ENCODE assay signal across 6 worm cellular contexts in the genomic region with DNA sequence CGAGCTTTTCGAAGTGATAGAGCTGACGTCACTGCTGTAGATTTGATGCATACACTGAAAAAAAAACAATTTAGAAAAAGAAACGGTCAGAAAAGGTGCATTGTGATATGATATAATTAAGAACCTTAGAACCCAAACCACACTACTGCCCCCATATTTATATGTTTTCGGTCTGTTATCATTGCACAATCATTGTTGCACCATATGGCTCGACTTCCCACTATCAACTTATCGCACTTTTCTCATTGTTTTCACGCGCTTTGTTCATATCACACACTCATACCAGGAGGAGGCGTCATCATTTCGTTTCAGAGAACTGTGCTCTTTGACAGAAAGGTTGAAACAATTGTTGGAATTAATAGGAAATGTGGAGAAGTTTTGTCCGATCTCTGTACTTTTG.
TF ChIP-seq lines count a peak whose summit lies in the region.

No protein-coding gene starts in this region.

TF ChIP-seq in whole organism, L1 larva, 84 proteins besides CTCF, POLR2A, EP300 and RAD21 (continues in another document):
- TF ChIP-seq lin-14 (GFP tag; optimal IDR thresholded peaks at IDR 0.05; lab: Kevin White, UChicago) (peak; percentile 9), ces-1 (GFP tag; optimal IDR thresholded peaks at IDR 0.05; lab: Kevin White, UChicago) (no peak), unc-86 (tag; optimal IDR thresholded peaks at IDR 0.05; lab: Kevin White, UChicago) (no peak), lin-35 (GFP tag; optimal IDR thresholded peaks at IDR 0.05; lab: Kevin White, UChicago) (peak in 1 of 2 experiments; percentile 53), nhr-90 (tag; optimal IDR thresholded peaks at IDR 0.05; lab: Kevin White, UChicago; ENCODE audit: poor library complexity) (peak; percentile 25), ztf-11 (tag; optimal IDR thresholded peaks at IDR 0.05; lab: Kevin White, UChicago) (no peak), lin-15B (tag; optimal IDR thresholded peaks at IDR 0.05; lab: Kevin White, UChicago) (no peak), nhr-20 (tag; optimal IDR thresholded peaks at IDR 0.05; lab: Kevin White, UChicago) (peak; percentile 10), pqm-1 (tag; optimal IDR thresholded peaks at IDR 0.05; lab: Kevin White, UChicago) (peak; percentile 22), fos-1 (tag; optimal IDR thresholded peaks at IDR 0.05; lab: Kevin White, UChicago) (no peak), zag-1 (tag; optimal IDR thresholded peaks at IDR 0.05; lab: Kevin White, UChicago) (no peak), elt-2 (tag; optimal IDR thresholded peaks at IDR 0.05; lab: Kevin White, UChicago) (peak; percentile 98), unc-30 (tag; optimal IDR thresholded peaks at IDR 0.05; lab: Kevin White, UChicago) (no peak), nhr-71 (tag; optimal IDR thresholded peaks at IDR 0.05; lab: Kevin White, UChicago) (peak; percentile 14)

TF ChIP-seq in whole organism, L2 larva, 48 proteins besides CTCF, POLR2A, EP300 and RAD21:
- TF ChIP-seq skn-1 (tag; optimal IDR thresholded peaks at IDR 0.05; lab: Kevin White, UChicago) (peak; percentile 77), nhr-129 (tag; optimal IDR thresholded peaks at IDR 0.05; lab: Kevin White, UChicago) (peak; percentile 99), F13H6.1 (tag; optimal IDR thresholded peaks at IDR 0.05; lab: Kevin White, UChicago) (peak; percentile 35), egl-27 (tag; optimal IDR thresholded peaks at IDR 0.05; lab: Kevin White, UChicago) (no peak), mdl-1 (tag; optimal IDR thresholded peaks at IDR 0.05; lab: Kevin White, UChicago) (no peak), gmeb-1 (tag; optimal IDR thresholded peaks at IDR 0.05; lab: Kevin White, UChicago) (peak; percentile 51), sma-9 (GFP tag; optimal IDR thresholded peaks at IDR 0.05; lab: Kevin White, UChicago) (peak; percentile 63), sma-9 (tag; optimal IDR thresholded peaks at IDR 0.05; lab: Kevin White, UChicago) (no peak), fos-1 (tag; optimal IDR thresholded peaks at IDR 0.05; lab: Kevin White, UChicago) (peak; percentile 98), crh-2 (tag; optimal IDR thresholded peaks at IDR 0.05; lab: Kevin White, UChicago) (peak; percentile 82), sma-3 (GFP tag; optimal IDR thresholded peaks at IDR 0.05; lab: Kevin White, UChicago) (peak; percentile 15)

TF ChIP-seq in whole organism, L3 larva, 47 proteins besides CTCF, POLR2A, EP300 and RAD21:
- TF ChIP-seq jun-1 (tag; optimal IDR thresholded peaks at IDR 0.05; lab: Kevin White, UChicago), result peak; percentile 60
- peak; percentile 39 for TF ChIP-seq pha-4 (tag; optimal IDR thresholded peaks at IDR 0.05; lab: Kevin White, UChicago)
- TF ChIP-seq fos-1 (tag; optimal IDR thresholded peaks at IDR 0.05; lab: Kevin White, UChicago), result peak; percentile 14
- TF ChIP-seq pqm-1 (tag; optimal IDR thresholded peaks at IDR 0.05; lab: Kevin White, UChicago), result peak; percentile 99
- peak; percentile 38 for TF ChIP-seq skn-1 (tag; optimal IDR thresholded peaks at IDR 0.05; lab: Kevin White, UChicago)
- peak; percentile 100 for TF ChIP-seq elt-2 (tag; optimal IDR thresholded peaks at IDR 0.05; lab: Kevin White, UChicago)
- no peak for TF ChIP-seq ceh-16 (tag; optimal IDR thresholded peaks at IDR 0.05; lab: Kevin White, UChicago)
- no peak for TF ChIP-seq ceh-28 (tag; optimal IDR thresholded peaks at IDR 0.05; lab: Kevin White, UChicago)
- TF ChIP-seq ZK546.5 (tag; optimal IDR thresholded peaks at IDR 0.05; lab: Kevin White, UChicago), result no peak

TF ChIP-seq in whole organism, L4 larva, 104 proteins besides CTCF, POLR2A, EP300 and RAD21 (continues in another document):
- TF ChIP-seq pha-4 (GFP tag; IDR thresholded peaks at IDR 0.05; lab: Robert Waterston, UW) (no peak), pha-4 (tag; optimal IDR thresholded peaks at IDR 0.05; lab: Kevin White, UChicago) (no peak), unc-62 (GFP tag; optimal IDR thresholded peaks at IDR 0.05 in 1 of 2; lab: Kevin White, UChicago) (peak in 1 of 2 experiments; percentile 14), unc-62 (tag; optimal IDR thresholded peaks at IDR 0.05; lab: Kevin White, UChicago) (no peak), php-3 (GFP tag; IDR thresholded peaks at IDR 0.05; lab: Robert Waterston, UW) (peak; percentile 57), tra-1 (GFP tag; IDR thresholded peaks at IDR 0.05; lab: Robert Waterston, UW) (peak; percentile 68; the same call in 1 of the 2 replicates), aly-2 (tag; optimal IDR thresholded peaks at IDR 0.05; lab: Kevin White, UChicago) (no peak), daf-16 (GFP tag; optimal IDR thresholded peaks at IDR 0.05; lab: Kevin White, UChicago) (peak in 1 of 2 experiments; percentile 12), daf-16 (tag; optimal IDR thresholded peaks at IDR 0.05; lab: Kevin White, UChicago) (peak; percentile 97), zfp-2 (tag; optimal IDR thresholded peaks at IDR 0.05; lab: Kevin White, UChicago) (no peak), nhr-77 (tag; optimal IDR thresholded peaks at IDR 0.05; lab: Kevin White, UChicago) (peak; percentile 60), ztf-7 (tag; optimal IDR thresholded peaks at IDR 0.05; lab: Kevin White, UChicago) (peak; percentile 98), lin-13 (GFP tag; optimal IDR thresholded peaks at IDR 0.05; lab: Kevin White, UChicago) (peak; percentile 9), nhr-28 (tag; optimal IDR thresholded peaks at IDR 0.05; lab: Kevin White, UChicago) (peak; percentile 94), aha-1 (tag; lab: Kevin White, UChicago) (peak; percentile 73), mep-1 (tag; optimal IDR thresholded peaks at IDR 0.05; lab: Kevin White, UChicago) (peak; percentile 37), nhr-102 (tag; optimal IDR thresholded peaks at IDR 0.05; lab: Kevin White, UChicago) (peak; percentile 26), lin-1 (GFP tag; IDR thresholded peaks at IDR 0.05; lab: Robert Waterston, UW) (0 out of 2 replicates have a peak, but pooled peaks have one; percentile 61), dmd-6 (GFP tag; IDR thresholded peaks at IDR 0.05; lab: Robert Waterston, UW) (peak; percentile 94)

TF ChIP-seq in whole organism, late embryonic, 69 proteins besides CTCF, POLR2A, EP300 and RAD21:
- peak; percentile 93 for TF ChIP-seq elt-2 (tag; optimal IDR thresholded peaks at IDR 0.05; lab: Kevin White, UChicago)
- TF ChIP-seq K09A11.1 (tag; optimal IDR thresholded peaks at IDR 0.05; lab: Kevin White, UChicago; ENCODE audit: insufficient read depth), result no peak
TF ChIP-seq in whole organism, late embryonic: peak in this region for 1.

TF ChIP-seq in whole organism, young adult, 124 proteins besides CTCF, POLR2A, EP300 and RAD21:
- no peak for TF ChIP-seq lag-1 (GFP tag; IDR thresholded peaks at IDR 0.05; lab: Robert Waterston, UW)
- no peak for TF ChIP-seq ZK185.1 (tag; optimal IDR thresholded peaks at IDR 0.05; lab: Kevin White, UChicago; ENCODE audit: poor library complexity, severe bottlenecking)
- TF ChIP-seq F37B4.10 (GFP tag; IDR thresholded peaks at IDR 0.05; lab: Robert Waterston, UW), result no peak
- TF ChIP-seq madf-10 (tag; optimal IDR thresholded peaks at IDR 0.05; lab: Kevin White, UChicago), result peak; percentile 27
- TF ChIP-seq atf-7 (tag; optimal IDR thresholded peaks at IDR 0.05; lab: Kevin White, UChicago), result peak; percentile 71
- 0 out of 2 replicates have a peak, but pooled peaks have one; percentile 14 for TF ChIP-seq dox-1 (GFP tag; IDR thresholded peaks at IDR 0.05; lab: Robert Waterston, UW)
- TF ChIP-seq rpc-1 (optimal IDR thresholded peaks at IDR 0.05; lab: Kevin White, UChicago), result no peak
- TF ChIP-seq rpc-1 (tag; optimal IDR thresholded peaks at IDR 0.05; lab: Kevin White, UChicago), result no peak
- no peak for TF ChIP-seq dpff-1 (tag; optimal IDR thresholded peaks at IDR 0.05; lab: Kevin White, UChicago)
- TF ChIP-seq efl-1 (GFP tag; optimal IDR thresholded peaks at IDR 0.05; lab: Kevin White, UChicago), result no peak
- peak; percentile 95 for TF ChIP-seq nhr-80 (tag; optimal IDR thresholded peaks at IDR 0.05; lab: Kevin White, UChicago)
- TF ChIP-seq cebp-2 (GFP tag; IDR thresholded peaks at IDR 0.05; lab: Robert Waterston, UW), result 0 out of 2 replicates have a peak, but pooled peaks have one; percentile 17
- TF ChIP-seq tbp1 (GFP tag; optimal IDR thresholded peaks at IDR 0.05; lab: Kevin White, UChicago), result peak; percentile 30
- TF ChIP-seq ztf-26 (tag; optimal IDR thresholded peaks at IDR 0.05; lab: Kevin White, UChicago), result no peak
- TF ChIP-seq ets-4 (GFP tag; optimal IDR thresholded peaks at IDR 0.05; lab: Kevin White, UChicago), result peak; percentile 46
- no peak for TF ChIP-seq ztf-6 (GFP tag; IDR thresholded peaks at IDR 0.05; lab: Robert Waterston, UW)
- TF ChIP-seq let-607 (tag; optimal IDR thresholded peaks at IDR 0.05; lab: Kevin White, UChicago), result no peak
- TF ChIP-seq bed-2 (GFP tag; IDR thresholded peaks at IDR 0.05; lab: Robert Waterston, UW), result no peak
- TF ChIP-seq ztf-22 (GFP tag; optimal IDR thresholded peaks at IDR 0.05; lab: Kevin White, UChicago), result peak; percentile 22
